Worm (Caenorhabditis elegans) whole organism, L4 larva: ENCODE measurements around the gene pag-3.

Source experiments
- F26F4.8 ChIP-seq: fragments of 200-800 bp; sonication (Bioruptor generic); conservative IDR thresholded peaks from 2 replicates; pipeline ENCODE4 v1.3.6; 2022; ENCODE audit warnings: missing genetic modification characterization, missing compliant biosample characterization
- F49E8.2 ChIP-seq: sonication (generic microtip); optimal IDR thresholded peaks from 2 replicates; lab custom pipeline; 2016; ENCODE audit warnings: missing compliant biosample characterization, mild to moderate bottlenecking, missing genetic modification characterization, borderline replicate concordance
- T26A8.4 ChIP-seq: fragments of 200-800 bp; sonication (Bioruptor generic); IDR thresholded peaks from 2 replicates; pipeline ENCODE4 v1.3.6; 2022; ENCODE audit warnings: missing genetic modification characterization, missing compliant biosample characterization
- Y105C5A.15 ChIP-seq: fragments of 200-800 bp; sonication (Bioruptor generic); IDR thresholded peaks from 2 replicates; pipeline ENCODE4 v1.3.6; 2022; ENCODE audit warnings: missing genetic modification characterization, missing compliant biosample characterization
- aha-1 ChIP-seq: fragments of 150-350 bp; peaks from one replicate; lab custom pipeline; 2014; ENCODE audit warnings: missing biosample characterization, missing genetic modification characterization
- ama-1 ChIP-seq: fragments of 150-350 bp; optimal IDR thresholded peaks from 2 replicates; lab custom pipeline; 2014; ENCODE audit warnings: inconsistent platforms, mixed read lengths
- ceh-28 ChIP-seq: fragments of 150-350 bp; optimal IDR thresholded peaks from 2 replicates; lab custom pipeline; 2014; ENCODE audit warnings: missing biosample characterization, missing genetic modification reagents, missing genetic modification characterization
- ceh-44 ChIP-seq: fragments of 200-800 bp; sonication (Bioruptor generic); IDR thresholded peaks from 2 replicates; pipeline ENCODE4 v1.3.6; 2022; ENCODE audit warnings: missing genetic modification reagents, missing genetic modification characterization, missing compliant biosample characterization
- cey-2 ChIP-seq: sonication (generic microtip); optimal IDR thresholded peaks from 3 replicates; lab custom pipeline; 2017; ENCODE audit warnings: missing genetic modification characterization, mild to moderate bottlenecking, missing compliant biosample characterization, antibody characterized with exemption, borderline replicate concordance; ENCODE audit not compliant: insufficient read depth
- ctbp-1 ChIP-seq: fragments of 200-800 bp; sonication (Bioruptor generic); IDR thresholded peaks from 2 replicates; pipeline ENCODE4 v1.3.6; 2022; ENCODE audit warnings: missing genetic modification reagents, missing genetic modification characterization, missing compliant biosample characterization
- daf-16 ChIP-seq, 3 experiments: sonication (generic microtip); optimal IDR thresholded peaks; 2 replicates each; lab custom pipeline; 2016 to 2017; ENCODE audit warnings: missing genetic modification characterization in 3 of 3, missing genetic modification reagents in 3 of 3, mild to moderate bottlenecking in 2 of 3, missing compliant biosample characterization in 2 of 3, missing biosample characterization in 1 of 3, moderate library complexity in 1 of 3
- dpl-1 ChIP-seq: fragments of 150-350 bp; optimal IDR thresholded peaks from 2 replicates; lab custom pipeline; 2014; ENCODE audit warnings: missing biosample characterization, missing genetic modification reagents, missing genetic modification characterization
- dve-1 ChIP-seq: sonication (generic microtip); optimal IDR thresholded peaks from 2 replicates; lab custom pipeline; 2017; ENCODE audit warnings: antibody characterized with exemption, mild to moderate bottlenecking, missing genetic modification characterization, missing compliant biosample characterization; ENCODE audit not compliant: insufficient read depth
- hif-1 ChIP-seq, 2 experiments: sonication (generic microtip); optimal IDR thresholded peaks; 2 replicates each; lab custom pipeline; 2016 to 2017; ENCODE audit warnings: missing compliant biosample characterization in 2 of 2, missing genetic modification characterization in 2 of 2, missing genetic modification reagents in 2 of 2, missing genotype in 2 of 2, mild to moderate bottlenecking in 1 of 2
- hlh-30 ChIP-seq: sonication (generic microtip); optimal IDR thresholded peaks from 2 replicates; lab custom pipeline; 2017; ENCODE audit warnings: antibody characterized with exemption, mild to moderate bottlenecking, missing genetic modification characterization, missing compliant biosample characterization; ENCODE audit not compliant: insufficient read depth
- hmg-1.1 ChIP-seq: fragments of 200-800 bp; sonication (Bioruptor generic); IDR thresholded peaks from 2 replicates; pipeline ENCODE4 v1.3.6; 2022; ENCODE audit warnings: missing genetic modification reagents, missing genetic modification characterization, missing compliant biosample characterization
- lin-1 ChIP-seq: fragments of 200-800 bp; sonication (Bioruptor generic); IDR thresholded peaks from 2 replicates; pipeline ENCODE4 v1.3.6; 2022; ENCODE audit warnings: missing genetic modification reagents, missing genetic modification characterization, missing compliant biosample characterization
- lin-13 ChIP-seq: fragments of 150-350 bp; optimal IDR thresholded peaks from 2 replicates; lab custom pipeline; 2014; ENCODE audit warnings: missing biosample characterization, missing genetic modification reagents, missing genetic modification characterization
- lin-29 ChIP-seq: fragments of 200-800 bp; sonication (Bioruptor generic); IDR thresholded peaks from 2 replicates; pipeline ENCODE4 v1.3.6; 2022; ENCODE audit warnings: missing genetic modification reagents, missing genetic modification characterization, missing compliant biosample characterization
- lin-38 ChIP-seq: fragments of 200-800 bp; sonication (Bioruptor generic); IDR thresholded peaks from 2 replicates; pipeline ENCODE4 v1.3.6; 2022; ENCODE audit warnings: missing genetic modification reagents, missing genetic modification characterization, missing compliant biosample characterization
- lsy-2 ChIP-seq, 2 experiments: fragments of 150-350 bp in 1 of 2; sonication (generic microtip) in 1 of 2; optimal IDR thresholded peaks; 2 replicates each; lab custom pipeline; 2014 to 2017; ENCODE audit warnings: missing biosample characterization in 2 of 2, missing genetic modification characterization in 2 of 2
- mdl-1 ChIP-seq, 2 experiments: fragments of 150-350 bp in 1 of 2; sonication (generic microtip) in 1 of 2; optimal IDR thresholded peaks; 2 replicates each; lab custom pipeline; 2014 to 2017; ENCODE audit warnings: missing biosample characterization in 2 of 2, missing genetic modification characterization in 2 of 2
- mdt-29 ChIP-seq: fragments of 200-800 bp; sonication (Bioruptor generic); IDR thresholded peaks from 2 replicates; pipeline ENCODE4 v1.3.6; 2022; ENCODE audit warnings: missing genetic modification reagents, missing genetic modification characterization, missing compliant biosample characterization
- mep-1 ChIP-seq: fragments of 150-350 bp; sonication (generic microtip); optimal IDR thresholded peaks from 3 replicates; lab custom pipeline; 2014; ENCODE audit warnings: missing biosample characterization, missing genetic modification characterization
- mes-2 ChIP-seq: sonication (generic microtip); optimal IDR thresholded peaks from 2 replicates; lab custom pipeline; 2016; ENCODE audit warnings: missing genotype, mild to moderate bottlenecking, missing genetic modification characterization, missing compliant biosample characterization; ENCODE audit not compliant: poor library complexity, severe bottlenecking
- mxl-3 ChIP-seq: fragments of 200-800 bp; sonication (Bioruptor generic); optimal IDR thresholded peaks from 2 replicates; lab custom pipeline; 2018; ENCODE audit warnings: mild to moderate bottlenecking, missing genetic modification characterization, missing compliant biosample characterization
- nhr-102 ChIP-seq: sonication (generic microtip); optimal IDR thresholded peaks from 2 replicates; lab custom pipeline; 2016; ENCODE audit warnings: mild to moderate bottlenecking, missing genetic modification characterization, moderate library complexity, missing compliant biosample characterization
- nhr-11 ChIP-seq: fragments of 150-350 bp; optimal IDR thresholded peaks from 2 replicates; lab custom pipeline; 2014; ENCODE audit warnings: missing biosample characterization, missing genetic modification characterization
- nhr-111 ChIP-seq: fragments of 200-800 bp; sonication (Bioruptor generic); optimal IDR thresholded peaks from 2 replicates; lab custom pipeline; 2018; ENCODE audit warnings: mild to moderate bottlenecking, missing genetic modification characterization, missing compliant biosample characterization
- nhr-25 ChIP-seq: sonication (generic microtip); optimal IDR thresholded peaks from 2 replicates; lab custom pipeline; 2017; ENCODE audit warnings: missing genetic modification characterization, mild to moderate bottlenecking, missing compliant biosample characterization, antibody characterized with exemption, moderate library complexity, borderline replicate concordance; ENCODE audit not compliant: insufficient read depth
- nhr-41 ChIP-seq: fragments of 200-800 bp; sonication (Bioruptor generic); IDR thresholded peaks from 2 replicates; pipeline ENCODE4 v1.3.6; 2022; ENCODE audit warnings: missing genetic modification reagents, missing genetic modification characterization, missing compliant biosample characterization
- nhr-42 ChIP-seq: fragments of 200-800 bp; sonication (Bioruptor generic); IDR thresholded peaks from 2 replicates; pipeline ENCODE4 v1.3.6; 2022; ENCODE audit warnings: missing genetic modification characterization, missing compliant biosample characterization
- nhr-48 ChIP-seq: sonication (generic microtip); optimal IDR thresholded peaks from 2 replicates; lab custom pipeline; 2016; ENCODE audit warnings: mild to moderate bottlenecking, missing genetic modification characterization, missing compliant biosample characterization
- nhr-6 ChIP-seq: fragments of 150-350 bp; optimal IDR thresholded peaks from 2 replicates; lab custom pipeline; 2014; ENCODE audit warnings: missing biosample characterization, missing genetic modification characterization
- nhr-77 ChIP-seq: fragments of 150-350 bp; optimal IDR thresholded peaks from 2 replicates; lab custom pipeline; 2014; ENCODE audit warnings: missing biosample characterization, missing genetic modification characterization
- pha-4 ChIP-seq, 2 experiments: fragments of 150-350 bp in 1 of 2; fragments of 200-800 bp in 1 of 2; sonication (Bioruptor generic) in 1 of 2; IDR thresholded peaks in 1 of 2; optimal IDR thresholded peaks in 1 of 2; 2 replicates each; pipeline versions ENCODE4 v1.3.6 to Lab custom; 2014 to 2022; ENCODE audit warnings: missing genetic modification characterization in 2 of 2, missing genetic modification reagents in 2 of 2, missing biosample characterization in 1 of 2, missing compliant biosample characterization in 1 of 2
- pqm-1 ChIP-seq: sonication (generic microtip); optimal IDR thresholded peaks from 2 replicates; lab custom pipeline; 2017; ENCODE audit warnings: missing biosample characterization, missing genetic modification characterization
- spr-1 ChIP-seq: sonication (generic microtip); optimal IDR thresholded peaks from 2 replicates; lab custom pipeline; 2016; ENCODE audit warnings: mild to moderate bottlenecking, missing genetic modification characterization, missing compliant biosample characterization
- tra-1 ChIP-seq: fragments of 200-800 bp; sonication (Bioruptor generic); IDR thresholded peaks from 2 replicates; pipeline ENCODE4 v1.3.6; 2022; ENCODE audit warnings: missing genetic modification reagents, missing genetic modification characterization, missing compliant biosample characterization
- unc-130 ChIP-seq: sonication (generic microtip); optimal IDR thresholded peaks from 2 replicates; lab custom pipeline; 2016; ENCODE audit warnings: missing genetic modification reagents, missing genetic modification characterization, missing compliant biosample characterization
- unc-62 ChIP-seq, 3 experiments: fragments of 150-350 bp in 1 of 3; sonication (generic microtip); optimal IDR thresholded peaks in 2 of 3; peaks in 1 of 3; 1 replicate in 1 of 3; 2 replicates in 2 of 3; lab custom pipeline; 2014 to 2017; ENCODE audit warnings: missing biosample characterization in 3 of 3, missing genetic modification characterization in 3 of 3, missing genetic modification reagents in 3 of 3, missing genotype in 1 of 3
- vab-7 ChIP-seq: fragments of 200-800 bp; sonication (Bioruptor generic); IDR thresholded peaks from 2 replicates; pipeline ENCODE4 v1.3.6; 2022; ENCODE audit warnings: missing genetic modification reagents, missing genetic modification characterization, missing compliant biosample characterization
- zip-11 ChIP-seq: fragments of 200-800 bp; sonication (Bioruptor generic); IDR thresholded peaks from 2 replicates; pipeline ENCODE4 v1.3.6; 2022; ENCODE audit warnings: missing genetic modification characterization, missing compliant biosample characterization
- ztf-7 ChIP-seq: fragments of 150-350 bp; optimal IDR thresholded peaks from 2 replicates; lab custom pipeline; 2014; ENCODE audit warnings: missing biosample characterization, missing genetic modification characterization

Gene pag-3

ce11 chrX:14991280-14991679 is 36.8 kb upstream of the pag-3 start, which contains the start of gene iglr-1 (continued):
- TF ChIP-seq Y105C5A.15 (GFP tag; lab: Robert Waterston, UW) (no peak), cey-2 (tag; lab: Kevin White, UChicago) (no peak), mdt-29 (GFP tag; lab: Robert Waterston, UW) (no peak)

- no peak for TF ChIP-seq lin-1 (GFP tag; lab: Robert Waterston, UW)
- TF ChIP-seq lin-29 (GFP tag; lab: Robert Waterston, UW) = no peak
Observed at ce11 chrX:14988160-14988559, 33.7 kb upstream of the pag-3 start.

- TF ChIP-seq lin-38 (GFP tag; lab: Robert Waterston, UW) (peak; percentile 95), unc-62 (GFP tag; optimal IDR thresholded peaks at IDR 0.05 in 1 of 2; lab: Kevin White, UChicago) (no peak), unc-62 (tag; optimal IDR thresholded peaks at IDR 0.05; lab: Kevin White, UChicago) (no peak), nhr-111 (no peak), hif-1 (tag; optimal IDR thresholded peaks at IDR 0.05; lab: Kevin White, UChicago) (peak in 1 of 2 experiments; percentile 45), ama-1 (lab: Kevin White, UChicago) (peak; percentile 13), mdl-1 (tag; optimal IDR thresholded peaks at IDR 0.05; lab: Kevin White, UChicago) (peak in 1 of 2 experiments; percentile 68), pha-4 (GFP tag; IDR thresholded peaks at IDR 0.05; lab: Robert Waterston, UW) (no peak), pha-4 (tag; optimal IDR thresholded peaks at IDR 0.05; lab: Kevin White, UChicago) (peak; percentile 98), ceh-28 (tag; lab: Kevin White, UChicago) (peak; percentile 37), tra-1 (GFP tag; lab: Robert Waterston, UW) (0 out of 2 replicates have a peak, but pooled peaks have one; percentile 53), nhr-102 (tag; lab: Kevin White, UChicago) (peak; percentile 45), ceh-44 (0 out of 2 replicates have a peak, but pooled peaks have one; percentile 16), dve-1 (peak; percentile 76), nhr-41 (GFP tag; lab: Robert Waterston, UW) (no peak), aha-1 (tag; lab: Kevin White, UChicago) (peak; percentile 87), vab-7 (GFP tag; lab: Robert Waterston, UW) (no peak), ctbp-1 (GFP tag; lab: Robert Waterston, UW) (peak; percentile 58; the same call in 1 of the 2 replicates), zip-11 (GFP tag; lab: Robert Waterston, UW) (no peak), spr-1 (tag; lab: Kevin White, UChicago) (no peak), lsy-2 (tag; optimal IDR thresholded peaks at IDR 0.05; lab: Kevin White, UChicago) (peak in 1 of 2 experiments; percentile 78), hmg-1.1 (GFP tag; lab: Robert Waterston, UW) (peak; percentile 59), lin-1 (GFP tag; lab: Robert Waterston, UW) (peak; percentile 61; the same call in 1 of the 2 replicates), mes-2 (tag; lab: Kevin White, UChicago) (peak; percentile 85), F49E8.2 (tag; lab: Kevin White, UChicago) (no peak), nhr-77 (tag; lab: Kevin White, UChicago) (peak; percentile 69), dpl-1 (GFP tag; lab: Kevin White, UChicago) (peak; percentile 45), unc-130 (GFP tag; lab: Kevin White, UChicago) (no peak), ztf-7 (tag; lab: Kevin White, UChicago) (no peak), nhr-6 (tag; lab: Kevin White, UChicago) (peak; percentile 88), T26A8.4 (GFP tag; lab: Robert Waterston, UW) (peak; percentile 71), lin-13 (GFP tag; lab: Kevin White, UChicago) (peak; percentile 65), nhr-11 (peak; percentile 65), nhr-42 (GFP tag; lab: Robert Waterston, UW) (0 out of 2 replicates have a peak, but pooled peaks have one; percentile 29), F26F4.8 (GFP tag; lab: Robert Waterston, UW) (no peak), daf-16 (GFP tag; optimal IDR thresholded peaks at IDR 0.05; lab: Kevin White, UChicago) (peak in 1 of 2 experiments; percentile 37), daf-16 (tag; optimal IDR thresholded peaks at IDR 0.05; lab: Kevin White, UChicago) (peak; percentile 95), mxl-3 (GFP tag; lab: Kevin White, UChicago) (peak; percentile 62), pqm-1 (tag; lab: Kevin White, UChicago) (peak; percentile 28), mep-1 (tag; lab: Kevin White, UChicago) (peak; percentile 84), nhr-48 (tag; lab: Kevin White, UChicago) (no peak), hlh-30 (tag; lab: Kevin White, UChicago) (peak; percentile 97), nhr-25 (tag; lab: Kevin White, UChicago) (peak; percentile 47)
Observed at ce11 chrX:14983274-14983673, 28.8 kb upstream of the pag-3 start, which contains the start of gene rbg-1. Gene rbg-1 (plus strand): TSS chrX:14983533.
